Worm (Caenorhabditis elegans) whole organism, L4 larva: ENCODE results near the gene ugt-4.

ENCODE experiments used
- D1046.2 ChIP-seq: fragments of 200-800 bp; sonication (Bioruptor generic); IDR thresholded peaks from 2 replicates; pipeline ENCODE4 v1.3.6; 2022; ENCODE audit warnings: missing genetic modification characterization, missing compliant biosample characterization
- F26F4.8 ChIP-seq: fragments of 200-800 bp; sonication (Bioruptor generic); conservative IDR thresholded peaks from 2 replicates; pipeline ENCODE4 v1.3.6; 2022; ENCODE audit warnings: missing genetic modification characterization, missing compliant biosample characterization
- F44E2.7 ChIP-seq: fragments of 200-800 bp; sonication (Bioruptor generic); IDR thresholded peaks from 2 replicates; pipeline ENCODE4 v2.1.2; 2022; ENCODE audit warnings: missing genetic modification characterization, missing compliant biosample characterization
- F49E8.2 ChIP-seq: sonication (generic microtip); optimal IDR thresholded peaks from 2 replicates; lab custom pipeline; 2016; ENCODE audit warnings: missing compliant biosample characterization, mild to moderate bottlenecking, missing genetic modification characterization, borderline replicate concordance
- R02D3.7 ChIP-seq: fragments of 150-350 bp; sonication (generic microtip); optimal IDR thresholded peaks from 3 replicates; lab custom pipeline; 2014; ENCODE audit warnings: missing biosample characterization, missing genetic modification characterization
- Y48G9A.11 ChIP-seq: fragments of 200-800 bp; sonication (Bioruptor generic); IDR thresholded peaks from 2 replicates; pipeline ENCODE4 v1.3.6; 2022; ENCODE audit warnings: missing genetic modification reagents, missing genetic modification characterization, missing compliant biosample characterization
- ZK546.5 ChIP-seq, 2 experiments: sonication (generic microtip); optimal IDR thresholded peaks; 2 replicates each; lab custom pipeline; 2017; ENCODE audit warnings: missing biosample characterization in 2 of 2, missing genetic modification characterization in 2 of 2
- ceh-20 ChIP-seq: fragments of 200-800 bp; sonication (Bioruptor generic); IDR thresholded peaks from 2 replicates; pipeline ENCODE4 v1.3.6; 2022; ENCODE audit warnings: missing genetic modification reagents, missing genetic modification characterization, missing compliant biosample characterization
- ceh-28 ChIP-seq: fragments of 150-350 bp; optimal IDR thresholded peaks from 2 replicates; lab custom pipeline; 2014; ENCODE audit warnings: missing biosample characterization, missing genetic modification reagents, missing genetic modification characterization
- ceh-32 ChIP-seq: sonication (generic microtip); optimal IDR thresholded peaks from 2 replicates; lab custom pipeline; 2016; ENCODE audit warnings: mild to moderate bottlenecking, missing genetic modification characterization, missing compliant biosample characterization; ENCODE audit not compliant: poor library complexity
- ceh-62 ChIP-seq: sonication (generic microtip); optimal IDR thresholded peaks from 2 replicates; lab custom pipeline; 2017; ENCODE audit warnings: missing biosample characterization, missing genetic modification characterization
- ctbp-1 ChIP-seq: fragments of 200-800 bp; sonication (Bioruptor generic); IDR thresholded peaks from 2 replicates; pipeline ENCODE4 v1.3.6; 2022; ENCODE audit warnings: missing genetic modification reagents, missing genetic modification characterization, missing compliant biosample characterization
- daf-12 ChIP-seq: fragments of 150-350 bp; optimal IDR thresholded peaks from 2 replicates; lab custom pipeline; 2014; ENCODE audit warnings: missing biosample characterization, missing genetic modification reagents, missing genetic modification characterization
- daf-16 ChIP-seq, 3 experiments: sonication (generic microtip); optimal IDR thresholded peaks; 2 replicates each; lab custom pipeline; 2016 to 2017; ENCODE audit warnings: missing genetic modification characterization in 3 of 3, missing genetic modification reagents in 3 of 3, mild to moderate bottlenecking in 2 of 3, missing compliant biosample characterization in 2 of 3, missing biosample characterization in 1 of 3, moderate library complexity in 1 of 3
- daf-8 ChIP-seq: fragments of 200-800 bp; sonication (Bioruptor generic); IDR thresholded peaks from 2 replicates; pipeline ENCODE4 v1.3.6; 2022; ENCODE audit warnings: missing genetic modification characterization, missing compliant biosample characterization
- dmd-6 ChIP-seq: fragments of 200-800 bp; sonication (Bioruptor generic); IDR thresholded peaks from 2 replicates; pipeline ENCODE4 v1.3.6; 2022; ENCODE audit warnings: missing genetic modification reagents, missing genetic modification characterization, missing compliant biosample characterization
- dmd-9 ChIP-seq: fragments of 200-800 bp; sonication (Bioruptor generic); IDR thresholded peaks from 2 replicates; pipeline ENCODE4 v1.3.6; 2022; ENCODE audit warnings: missing genetic modification reagents, missing genetic modification characterization, missing compliant biosample characterization
- dpl-1 ChIP-seq: fragments of 150-350 bp; optimal IDR thresholded peaks from 2 replicates; lab custom pipeline; 2014; ENCODE audit warnings: missing biosample characterization, missing genetic modification reagents, missing genetic modification characterization
- duxl-1 ChIP-seq: sonication (generic microtip); optimal IDR thresholded peaks from 2 replicates; lab custom pipeline; 2016; ENCODE audit warnings: mild to moderate bottlenecking, missing genetic modification characterization, moderate library complexity, missing compliant biosample characterization; ENCODE audit not compliant: poor library complexity
- fkh-10 ChIP-seq: fragments of 150-350 bp; optimal IDR thresholded peaks from 2 replicates; lab custom pipeline; 2014; ENCODE audit warnings: missing biosample characterization, missing genetic modification reagents, missing genetic modification characterization
- hif-1 ChIP-seq, 2 experiments: sonication (generic microtip); optimal IDR thresholded peaks; 2 replicates each; lab custom pipeline; 2016 to 2017; ENCODE audit warnings: missing compliant biosample characterization in 2 of 2, missing genetic modification characterization in 2 of 2, missing genetic modification reagents in 2 of 2, missing genotype in 2 of 2, mild to moderate bottlenecking in 1 of 2
- jun-1 ChIP-seq: fragments of 150-350 bp; optimal IDR thresholded peaks from 2 replicates; lab custom pipeline; 2014; ENCODE audit warnings: missing biosample characterization, missing genetic modification reagents, missing genetic modification characterization
- lim-7 ChIP-seq: fragments of 200-800 bp; sonication (Bioruptor generic); IDR thresholded peaks from 2 replicates; pipeline ENCODE4 v1.3.6; 2022; ENCODE audit warnings: missing genetic modification characterization, missing compliant biosample characterization
- lin-1 ChIP-seq: fragments of 200-800 bp; sonication (Bioruptor generic); IDR thresholded peaks from 2 replicates; pipeline ENCODE4 v1.3.6; 2022; ENCODE audit warnings: missing genetic modification reagents, missing genetic modification characterization, missing compliant biosample characterization
- lin-15B ChIP-seq: fragments of 150-350 bp; sonication (generic microtip); optimal IDR thresholded peaks from 3 replicates; lab custom pipeline; 2014; ENCODE audit warnings: missing biosample characterization, missing genetic modification characterization
- madf-5 ChIP-seq, 2 experiments: fragments of 200-800 bp; sonication (Bioruptor generic); IDR thresholded peaks; 2 replicates each; pipeline ENCODE4 v1.3.6; 2022; ENCODE audit warnings: missing compliant biosample characterization in 2 of 2, missing genetic modification characterization in 2 of 2
- mdl-1 ChIP-seq, 2 experiments: fragments of 150-350 bp in 1 of 2; sonication (generic microtip) in 1 of 2; optimal IDR thresholded peaks; 2 replicates each; lab custom pipeline; 2014 to 2017; ENCODE audit warnings: missing biosample characterization in 2 of 2, missing genetic modification characterization in 2 of 2
- mes-2 ChIP-seq: sonication (generic microtip); optimal IDR thresholded peaks from 2 replicates; lab custom pipeline; 2016; ENCODE audit warnings: missing genotype, mild to moderate bottlenecking, missing genetic modification characterization, missing compliant biosample characterization; ENCODE audit not compliant: poor library complexity, severe bottlenecking
- nhr-102 ChIP-seq: sonication (generic microtip); optimal IDR thresholded peaks from 2 replicates; lab custom pipeline; 2016; ENCODE audit warnings: mild to moderate bottlenecking, missing genetic modification characterization, moderate library complexity, missing compliant biosample characterization
- nhr-41 ChIP-seq: fragments of 200-800 bp; sonication (Bioruptor generic); IDR thresholded peaks from 2 replicates; pipeline ENCODE4 v1.3.6; 2022; ENCODE audit warnings: missing genetic modification reagents, missing genetic modification characterization, missing compliant biosample characterization
- nhr-42 ChIP-seq: fragments of 200-800 bp; sonication (Bioruptor generic); IDR thresholded peaks from 2 replicates; pipeline ENCODE4 v1.3.6; 2022; ENCODE audit warnings: missing genetic modification characterization, missing compliant biosample characterization
- nhr-48 ChIP-seq: sonication (generic microtip); optimal IDR thresholded peaks from 2 replicates; lab custom pipeline; 2016; ENCODE audit warnings: mild to moderate bottlenecking, missing genetic modification characterization, missing compliant biosample characterization
- nhr-6 ChIP-seq: fragments of 150-350 bp; optimal IDR thresholded peaks from 2 replicates; lab custom pipeline; 2014; ENCODE audit warnings: missing biosample characterization, missing genetic modification characterization
- nhr-77 ChIP-seq: fragments of 150-350 bp; optimal IDR thresholded peaks from 2 replicates; lab custom pipeline; 2014; ENCODE audit warnings: missing biosample characterization, missing genetic modification characterization
- pqm-1 ChIP-seq: sonication (generic microtip); optimal IDR thresholded peaks from 2 replicates; lab custom pipeline; 2017; ENCODE audit warnings: missing biosample characterization, missing genetic modification characterization
- rbr-2 ChIP-seq: sonication (generic microtip); optimal IDR thresholded peaks from 2 replicates; lab custom pipeline; 2016; ENCODE audit warnings: missing genotype, missing genetic modification characterization, missing compliant biosample characterization
- sdz-12 ChIP-seq: fragments of 200-800 bp; sonication (Bioruptor generic); optimal IDR thresholded peaks from 2 replicates; lab custom pipeline; 2018; ENCODE audit warnings: mild to moderate bottlenecking, missing genetic modification characterization, missing compliant biosample characterization
- set-16 ChIP-seq: fragments of 200-800 bp; sonication (Bioruptor generic); IDR thresholded peaks from 2 replicates; pipeline ENCODE4 v1.3.6; 2022; ENCODE audit warnings: missing genetic modification reagents, missing genetic modification characterization, missing compliant biosample characterization
- spr-1 ChIP-seq: sonication (generic microtip); optimal IDR thresholded peaks from 2 replicates; lab custom pipeline; 2016; ENCODE audit warnings: mild to moderate bottlenecking, missing genetic modification characterization, missing compliant biosample characterization
- spr-3 ChIP-seq: fragments of 200-800 bp; sonication (Bioruptor generic); optimal IDR thresholded peaks from 2 replicates; lab custom pipeline; 2018; ENCODE audit warnings: mild to moderate bottlenecking, missing genetic modification characterization, missing compliant biosample characterization
- unc-62 ChIP-seq, 3 experiments: fragments of 150-350 bp in 1 of 3; sonication (generic microtip); optimal IDR thresholded peaks in 2 of 3; peaks in 1 of 3; 1 replicate in 1 of 3; 2 replicates in 2 of 3; lab custom pipeline; 2014 to 2017; ENCODE audit warnings: missing biosample characterization in 3 of 3, missing genetic modification characterization in 3 of 3, missing genetic modification reagents in 3 of 3, missing genotype in 1 of 3
- vab-7 ChIP-seq: fragments of 200-800 bp; sonication (Bioruptor generic); IDR thresholded peaks from 2 replicates; pipeline ENCODE4 v1.3.6; 2022; ENCODE audit warnings: missing genetic modification reagents, missing genetic modification characterization, missing compliant biosample characterization
- zfp-2 ChIP-seq: sonication (generic microtip); optimal IDR thresholded peaks from 2 replicates; lab custom pipeline; 2016; ENCODE audit warnings: mild to moderate bottlenecking, missing genetic modification characterization, missing compliant biosample characterization
- zip-2 ChIP-seq: fragments of 150-350 bp; optimal IDR thresholded peaks from 2 replicates; lab custom pipeline; 2014; ENCODE audit warnings: missing biosample characterization, missing genetic modification characterization
- ztf-11 ChIP-seq: fragments of 150-350 bp; optimal IDR thresholded peaks from 2 replicates; lab custom pipeline; 2014; ENCODE audit warnings: missing biosample characterization, missing genetic modification characterization

The ugt-4 gene

DNA sequence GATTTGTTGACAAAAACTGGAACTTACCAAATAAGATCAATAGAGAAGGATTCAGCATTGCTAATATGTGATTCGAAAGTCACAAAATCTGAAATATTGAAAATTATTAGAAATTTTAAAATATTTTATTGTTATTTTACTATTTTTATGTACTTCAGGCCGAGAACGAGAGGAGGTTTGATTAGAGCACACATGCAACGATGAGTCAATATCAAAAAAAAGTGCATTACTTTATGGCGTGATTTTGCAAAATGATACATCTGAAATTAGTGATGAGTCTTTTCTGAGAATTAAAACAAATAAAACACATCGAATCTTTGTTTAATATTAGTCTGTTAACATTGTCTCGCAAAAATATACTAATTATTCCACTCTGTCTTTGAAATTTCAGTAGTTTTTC is 49.6 kb upstream of the ugt-4 start:
- no peak for TF ChIP-seq daf-16 (GFP tag; optimal IDR thresholded peaks at IDR 0.05; lab: Kevin White, UChicago)
- peak; percentile 6 for TF ChIP-seq daf-16 (tag; optimal IDR thresholded peaks at IDR 0.05; lab: Kevin White, UChicago)
- TF ChIP-seq Y48G9A.11 = no peak
- TF ChIP-seq, all 104 proteins: peak for 1

- TF ChIP-seq F44E2.7 (GFP tag; lab: Robert Waterston, UW) = no peak
- no peak for TF ChIP-seq ceh-20 (GFP tag; lab: Robert Waterston, UW)
- no peak for TF ChIP-seq mdl-1 (tag; optimal IDR thresholded peaks at IDR 0.05; lab: Kevin White, UChicago)
- no peak for TF ChIP-seq ceh-62 (tag; lab: Kevin White, UChicago)
- TF ChIP-seq spr-3 (GFP tag; lab: Kevin White, UChicago) = no peak
- TF ChIP-seq sdz-12 (GFP tag; lab: Kevin White, UChicago) = no peak
- TF ChIP-seq set-16 (GFP tag; lab: Robert Waterston, UW) = no peak
- TF ChIP-seq zfp-2 (tag; lab: Kevin White, UChicago) = no peak
- TF ChIP-seq ceh-28 = no peak
- TF ChIP-seq rbr-2 (tag; lab: Kevin White, UChicago) = no peak
- TF ChIP-seq hif-1 (tag; optimal IDR thresholded peaks at IDR 0.05; lab: Kevin White, UChicago) = no peak
- TF ChIP-seq F26F4.8 = no peak
Measured at ce11 chrV:12835388-12835787, 40.3 kb upstream of the ugt-4 start, which contains the start of gene C44H9.4. TSS of gene C44H9.4 (plus strand) at chrV:12835688.

ce11 chrV:12827219-12827618 is 32.1 kb upstream of the ugt-4 start, which contains the start of gene ugt-15:
TSS of gene ugt-15 (plus strand) at chrV:12827519.
- TF ChIP-seq vab-7 (GFP tag; lab: Robert Waterston, UW) (no peak), daf-12 (tag; lab: Kevin White, UChicago) (no peak), mes-2 (no peak), madf-5 (GFP tag; IDR thresholded peaks at IDR 0.05; lab: Robert Waterston, UW) (no peak), ceh-32 (no peak), ctbp-1 (GFP tag; lab: Robert Waterston, UW) (no peak), duxl-1 (tag; lab: Kevin White, UChicago) (no peak), nhr-42 (GFP tag; lab: Robert Waterston, UW) (no peak), dmd-6 (no peak), F49E8.2 (no peak), spr-3 (GFP tag; lab: Kevin White, UChicago) (no peak), lim-7 (GFP tag; lab: Robert Waterston, UW) (no peak), ztf-11 (tag; lab: Kevin White, UChicago) (no peak), dpl-1 (GFP tag; lab: Kevin White, UChicago) (no peak), unc-62 (GFP tag; optimal IDR thresholded peaks at IDR 0.05 in 1 of 2; lab: Kevin White, UChicago) (no peak), unc-62 (tag; optimal IDR thresholded peaks at IDR 0.05; lab: Kevin White, UChicago) (no peak), lin-15B (tag; lab: Kevin White, UChicago) (no peak), nhr-41 (no peak)

ce11 chrV:12824777-12825176 is 29.6 kb upstream of the ugt-4 start, which contains the start of gene ugt-16:
TSS of gene ugt-16 (plus strand) at chrV:12825024.
- TF ChIP-seq daf-12 (tag; lab: Kevin White, UChicago) (no peak), F26F4.8 (no peak), nhr-102 (tag; lab: Kevin White, UChicago) (peak; percentile 10), F49E8.2 (no peak), ctbp-1 (GFP tag; lab: Robert Waterston, UW) (no peak), fkh-10 (GFP tag; lab: Kevin White, UChicago) (no peak), ceh-20 (GFP tag; lab: Robert Waterston, UW) (no peak), hif-1 (tag; optimal IDR thresholded peaks at IDR 0.05; lab: Kevin White, UChicago) (no peak), spr-1 (no peak), mes-2 (no peak), daf-16 (GFP tag; optimal IDR thresholded peaks at IDR 0.05; lab: Kevin White, UChicago) (no peak), daf-16 (tag; optimal IDR thresholded peaks at IDR 0.05; lab: Kevin White, UChicago) (peak; percentile 2), D1046.2 (no peak), jun-1 (tag; lab: Kevin White, UChicago) (no peak), zip-2 (tag; lab: Kevin White, UChicago) (no peak), lin-1 (no peak), R02D3.7 (tag; lab: Kevin White, UChicago) (no peak), ceh-62 (tag; lab: Kevin White, UChicago) (no peak), nhr-48 (no peak), dmd-9 (GFP tag; lab: Robert Waterston, UW) (no peak), pqm-1 (tag; lab: Kevin White, UChicago) (peak; percentile 50), nhr-77 (tag; lab: Kevin White, UChicago) (peak; percentile 19), nhr-6 (tag; lab: Kevin White, UChicago) (no peak), ZK546.5 (tag; optimal IDR thresholded peaks at IDR 0.05; lab: Kevin White, UChicago) (no peak), daf-8 (no peak)
